Fruit fly (Drosophila melanogaster) whole organism, prepupa: Measurements from ENCODE around the gene CG5062.

ENCODE experiments used
- CG11294 ChIP-seq: fragments of 200-800 bp; sonication (Bioruptor generic); IDR thresholded peaks from 2 replicates; pipeline ENCODE4 v1.3.6; 2022; ENCODE audit warnings: missing biosample characterization, missing genetic modification characterization
- CG34406 ChIP-seq: fragments of 200-800 bp; sonication (Bioruptor generic); optimal IDR thresholded peaks from 3 replicates; lab custom pipeline; 2016; ENCODE audit warnings: missing biosample characterization, missing genetic modification characterization
- CG6276 ChIP-seq: fragments of 200-800 bp; sonication (Bioruptor generic); optimal IDR thresholded peaks from 2 replicates; lab custom pipeline; 2017; ENCODE audit warnings: missing biosample characterization, mild to moderate bottlenecking, missing genetic modification characterization
- CG6808 ChIP-seq: fragments of 200-800 bp; sonication (Bioruptor generic); optimal IDR thresholded peaks from 3 replicates; lab custom pipeline; 2017; ENCODE audit warnings: missing biosample characterization, missing genetic modification characterization, mild to moderate bottlenecking, moderate library complexity, missing genetic modification reagents
- CG6854 ChIP-seq: fragments of 200-800 bp; sonication (Bioruptor generic); optimal IDR thresholded peaks from 2 replicates; lab custom pipeline; 2017; ENCODE audit warnings: missing biosample characterization, mild to moderate bottlenecking, missing genetic modification characterization
- CG9139 ChIP-seq: fragments of 200-800 bp; sonication (Bioruptor generic); optimal IDR thresholded peaks from 3 replicates; lab custom pipeline; 2017; ENCODE audit warnings: missing biosample characterization, mild to moderate bottlenecking, missing genetic modification characterization
- Eip93F ChIP-seq: fragments of 200-800 bp; sonication (Bioruptor generic); optimal IDR thresholded peaks from 2 replicates; lab custom pipeline; 2016; ENCODE audit warnings: missing biosample characterization, mild to moderate bottlenecking, missing genetic modification characterization
- Hr39 ChIP-seq: fragments of 200-800 bp; sonication (Bioruptor generic); optimal IDR thresholded peaks from 2 replicates; lab custom pipeline; 2016; ENCODE audit warnings: missing biosample characterization, missing genetic modification characterization
- OdsH ChIP-seq: fragments of 200-800 bp; sonication (Bioruptor generic); optimal IDR thresholded peaks from 3 replicates; lab custom pipeline; 2016; ENCODE audit warnings: missing biosample characterization, missing genetic modification characterization
- Sox14 ChIP-seq: fragments of 200-800 bp; sonication (Bioruptor generic); optimal IDR thresholded peaks from 3 replicates; lab custom pipeline; 2016; ENCODE audit warnings: missing biosample characterization, missing genetic modification characterization
- acj6 ChIP-seq: fragments of 200-800 bp; sonication (Bioruptor generic); optimal IDR thresholded peaks from 3 replicates; lab custom pipeline; 2016; ENCODE audit warnings: missing biosample characterization, missing genetic modification characterization
- fd85E ChIP-seq: fragments of 200-800 bp; sonication (Bioruptor generic); optimal IDR thresholded peaks from 3 replicates; lab custom pipeline; 2016; ENCODE audit warnings: missing biosample characterization, missing genetic modification characterization
- net ChIP-seq: fragments of 200-800 bp; sonication (Bioruptor generic); optimal IDR thresholded peaks from 3 replicates; lab custom pipeline; 2016; ENCODE audit warnings: missing biosample characterization, missing genetic modification characterization
- topi ChIP-seq: fragments of 200-800 bp; sonication (Bioruptor generic); optimal IDR thresholded peaks from 3 replicates; lab custom pipeline; 2016; ENCODE audit warnings: missing biosample characterization, missing genetic modification characterization

DNA sequence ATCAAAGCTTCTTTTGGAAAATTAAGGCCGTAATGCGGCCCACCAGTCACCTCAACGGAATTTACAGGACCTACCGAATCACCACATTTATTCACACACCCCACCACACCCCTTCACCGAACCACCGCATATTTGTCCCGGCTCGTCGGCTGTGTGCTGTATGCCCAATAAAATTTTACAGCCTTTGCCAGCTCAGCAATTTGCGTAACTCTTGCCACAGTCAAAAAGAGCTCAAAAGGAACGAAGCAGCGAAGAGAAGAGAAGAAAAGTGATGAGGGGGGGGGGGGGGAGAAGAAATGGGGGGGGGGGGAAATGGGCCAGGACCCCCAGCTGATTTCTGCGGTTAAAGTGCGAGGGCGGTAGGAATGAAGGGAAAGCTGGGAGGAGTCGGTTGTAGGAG lies 24.0 kb upstream of the CG5062 start:
- TF ChIP-seq Eip93F (GFP tag; lab: Kevin White, UChicago) (no peak), fd85E (no peak), acj6 (GFP tag; lab: Kevin White, UChicago) (no peak), CG11294 (GFP tag; lab: Robert Waterston, UW) (no peak), OdsH (GFP tag; lab: Kevin White, UChicago) (no peak), CG9139 (GFP tag; lab: Kevin White, UChicago) (no peak), CG34406 (GFP tag; lab: Kevin White, UChicago) (no peak), topi (no peak), Sox14 (GFP tag; lab: Kevin White, UChicago) (no peak), CG6808 (GFP tag; lab: Kevin White, UChicago) (no peak), net (GFP tag; lab: Kevin White, UChicago) (no peak), CG6854 (no peak), CG6276 (no peak), Hr39 (GFP tag; lab: Kevin White, UChicago) (no peak)
